Fruit fly (Drosophila melanogaster) Kc167 (cell line): ENCODE results near the gene Trm1.

Experiments
- h ChIP-seq: fragments of >200 bp; optimal IDR thresholded peaks from 3 replicates; lab custom pipeline; 2018; ENCODE audit warnings: missing external identifiers
- insv ChIP-seq: fragments of >200 bp; optimal IDR thresholded peaks from 3 replicates; lab custom pipeline; 2018; ENCODE audit warnings: missing external identifiers
- psq ChIP-seq: fragments of >200 bp; optimal IDR thresholded peaks from 2 replicates; lab custom pipeline; 2017; ENCODE audit warnings: missing external identifiers

- TF ChIP-seq psq (lab: Kevin White, UChicago) (no peak), h (no peak), insv (lab: Kevin White, UChicago) (no peak)
Measured at dm6 chr2L:12415485-12416137, 12.2 kb upstream of the Trm1 start.
